Worm (Caenorhabditis elegans) whole organism, L1 larva: Measurements from ENCODE around the gene Y62F5A.9.

ENCODE experiments used
- C16A3.4 ChIP-seq: fragments of 150-350 bp; optimal IDR thresholded peaks from 2 replicates; lab custom pipeline; 2014; ENCODE audit warnings: missing biosample characterization, missing genetic modification characterization
- C34B4.2 ChIP-seq: sonication (generic microtip); optimal IDR thresholded peaks from 2 replicates; lab custom pipeline; 2017; ENCODE audit warnings: mild to moderate bottlenecking, missing genetic modification characterization, missing compliant biosample characterization
- Y116A8C.19 ChIP-seq: sonication (generic microtip); optimal IDR thresholded peaks from 2 replicates; lab custom pipeline; 2016; ENCODE audit warnings: missing compliant biosample characterization, missing genetic modification characterization, borderline replicate concordance
- aha-1 ChIP-seq: fragments of 150-350 bp; optimal IDR thresholded peaks from 2 replicates; lab custom pipeline; 2014; ENCODE audit warnings: missing biosample characterization, missing genetic modification characterization
- blmp-1 ChIP-seq: fragments of 150-350 bp; optimal IDR thresholded peaks from 2 replicates; lab custom pipeline; 2014; ENCODE audit warnings: missing biosample characterization, missing genetic modification characterization
- ceh-8 ChIP-seq: fragments of 200-800 bp; sonication (Bioruptor generic); optimal IDR thresholded peaks from 2 replicates; lab custom pipeline; 2018; ENCODE audit warnings: mild to moderate bottlenecking, missing genetic modification characterization, moderate library complexity, missing compliant biosample characterization
- ceh-88 ChIP-seq: fragments of 200-800 bp; sonication (Bioruptor generic); IDR thresholded peaks from 2 replicates; pipeline ENCODE4 v1.3.6; 2022; ENCODE audit warnings: missing genetic modification characterization, missing compliant biosample characterization
- ceh-90 ChIP-seq: sonication (generic microtip); optimal IDR thresholded peaks from 2 replicates; lab custom pipeline; 2016; ENCODE audit warnings: missing genetic modification characterization, missing compliant biosample characterization
- ces-1 ChIP-seq: fragments of 150-350 bp; optimal IDR thresholded peaks from 2 replicates; lab custom pipeline; 2014; ENCODE audit warnings: missing biosample characterization, missing genetic modification reagents, missing genetic modification characterization
- dpl-1 ChIP-seq, 3 experiments: fragments of 150-350 bp in 2 of 3; sonication (generic microtip) in 1 of 3; optimal IDR thresholded peaks; 2 replicates each; lab custom pipeline; 2014 to 2017; ENCODE audit warnings: missing biosample characterization in 3 of 3, missing genetic modification characterization in 3 of 3, missing genetic modification reagents in 3 of 3
- efl-1 ChIP-seq, 4 experiments: fragments of 150-350 bp; optimal IDR thresholded peaks in 3 of 4; peaks in 1 of 4; 1 replicate in 1 of 4; 2 replicates in 3 of 4; lab custom pipeline; 2014; ENCODE audit warnings: missing biosample characterization in 2 of 4, missing genetic modification characterization in 2 of 4, missing genetic modification reagents in 2 of 4
- egl-13 ChIP-seq: sonication (generic microtip); optimal IDR thresholded peaks from 2 replicates; lab custom pipeline; 2016; ENCODE audit warnings: missing genotype, missing genetic modification reagents, missing genetic modification characterization, missing compliant biosample characterization
- egl-27 ChIP-seq, 2 experiments: fragments of 150-350 bp in 1 of 2; sonication (generic microtip); optimal IDR thresholded peaks; 3 replicates each; lab custom pipeline; 2017 to 2018; ENCODE audit warnings: missing biosample characterization in 2 of 2, missing genetic modification characterization in 2 of 2, missing genetic modification reagents in 2 of 2
- elt-2 ChIP-seq: sonication (generic microtip); optimal IDR thresholded peaks from 2 replicates; lab custom pipeline; 2016; ENCODE audit warnings: missing genetic modification characterization, mild to moderate bottlenecking, inconsistent platforms, missing compliant biosample characterization, missing genetic modification reagents
- ets-5 ChIP-seq: fragments of 200-800 bp; sonication (Bioruptor generic); IDR thresholded peaks from 2 replicates; pipeline ENCODE4 v1.3.6; 2022; ENCODE audit warnings: missing genetic modification characterization, missing compliant biosample characterization
- fkh-10 ChIP-seq: sonication (generic microtip); optimal IDR thresholded peaks from 2 replicates; lab custom pipeline; 2017; ENCODE audit warnings: missing biosample characterization, missing genetic modification reagents, missing genetic modification characterization
- fkh-4 ChIP-seq: sonication (generic microtip); optimal IDR thresholded peaks from 2 replicates; lab custom pipeline; 2016; ENCODE audit warnings: missing compliant biosample characterization, missing genetic modification characterization, borderline replicate concordance
- fkh-8 ChIP-seq: sonication (generic microtip); optimal IDR thresholded peaks from 2 replicates; lab custom pipeline; 2016; ENCODE audit warnings: mild to moderate bottlenecking, missing genetic modification characterization, missing compliant biosample characterization
- hlh-17 ChIP-seq: fragments of 200-800 bp; sonication (Bioruptor generic); optimal IDR thresholded peaks from 2 replicates; lab custom pipeline; 2018; ENCODE audit warnings: missing genetic modification characterization, mild to moderate bottlenecking, missing compliant biosample characterization, moderate library complexity, borderline replicate concordance
- isw-1 ChIP-seq: fragments of 200-800 bp; sonication (Bioruptor generic); IDR thresholded peaks from 2 replicates; pipeline ENCODE4 v1.3.6; 2022; ENCODE audit warnings: missing genetic modification characterization, missing compliant biosample characterization
- jun-1 ChIP-seq: fragments of 150-350 bp; optimal IDR thresholded peaks from 2 replicates; lab custom pipeline; 2014; ENCODE audit warnings: missing biosample characterization, missing genetic modification reagents, missing genetic modification characterization
- lin-13 ChIP-seq: fragments of 150-350 bp; optimal IDR thresholded peaks from 2 replicates; lab custom pipeline; 2014; ENCODE audit warnings: missing biosample characterization, missing genetic modification reagents, missing genetic modification characterization
- lin-14 ChIP-seq: fragments of 200-800 bp; sonication (Bioruptor generic); optimal IDR thresholded peaks from 2 replicates; lab custom pipeline; 2018; ENCODE audit warnings: mild to moderate bottlenecking, missing genetic modification characterization, moderate library complexity, missing compliant biosample characterization
- mdl-1 ChIP-seq, 2 experiments: fragments of 150-350 bp; optimal IDR thresholded peaks; 2 replicates each; lab custom pipeline; 2014 to 2017; ENCODE audit warnings: missing biosample characterization in 2 of 2, missing genetic modification characterization in 2 of 2, inconsistent platforms in 1 of 2
- nhr-11 ChIP-seq: fragments of 150-350 bp; optimal IDR thresholded peaks from 2 replicates; lab custom pipeline; 2014; ENCODE audit warnings: missing biosample characterization, missing genetic modification characterization
- nhr-20 ChIP-seq: sonication (generic microtip); optimal IDR thresholded peaks from 2 replicates; lab custom pipeline; 2016; ENCODE audit warnings: mild to moderate bottlenecking, missing genetic modification characterization, missing compliant biosample characterization
- nhr-237 ChIP-seq: fragments of 150-350 bp; optimal IDR thresholded peaks from 2 replicates; lab custom pipeline; 2014; ENCODE audit warnings: missing biosample characterization, missing genetic modification characterization
- nhr-28 ChIP-seq: fragments of 150-350 bp; optimal IDR thresholded peaks from 2 replicates; lab custom pipeline; 2014; ENCODE audit warnings: missing biosample characterization, missing genetic modification characterization
- nhr-84 ChIP-seq: sonication (generic microtip); optimal IDR thresholded peaks from 2 replicates; lab custom pipeline; 2017; ENCODE audit warnings: missing biosample characterization, missing genetic modification characterization
- nhr-85 ChIP-seq: sonication (generic microtip); peaks from one replicate; lab custom pipeline; 2016; ENCODE audit warnings: missing genetic modification characterization, inconsistent platforms, missing compliant biosample characterization
- rnt-1 ChIP-seq: sonication (generic microtip); optimal IDR thresholded peaks from 2 replicates; lab custom pipeline; 2016; ENCODE audit warnings: mild to moderate bottlenecking, missing genetic modification characterization, moderate library complexity, missing compliant biosample characterization
- skn-1 ChIP-seq: fragments of 150-350 bp; optimal IDR thresholded peaks from 2 replicates; lab custom pipeline; 2014; ENCODE audit warnings: missing biosample characterization, missing genetic modification characterization
- snpc-4 ChIP-seq: fragments of 150-350 bp; optimal IDR thresholded peaks from 2 replicates; lab custom pipeline; 2014; ENCODE audit warnings: missing biosample characterization, missing genetic modification characterization
- sox-4 ChIP-seq: sonication (generic microtip); optimal IDR thresholded peaks from 2 replicates; lab custom pipeline; 2016; ENCODE audit warnings: missing genetic modification characterization, missing compliant biosample characterization
- sup-37 ChIP-seq: fragments of 200-800 bp; sonication (Bioruptor generic); optimal IDR thresholded peaks from 2 replicates; lab custom pipeline; 2018; ENCODE audit warnings: mild to moderate bottlenecking, missing genetic modification characterization, missing compliant biosample characterization
- zag-1 ChIP-seq: fragments of 150-350 bp; optimal IDR thresholded peaks from 2 replicates; lab custom pipeline; 2014; ENCODE audit warnings: missing biosample characterization, missing genetic modification characterization

The Y62F5A.9 gene

DNA sequence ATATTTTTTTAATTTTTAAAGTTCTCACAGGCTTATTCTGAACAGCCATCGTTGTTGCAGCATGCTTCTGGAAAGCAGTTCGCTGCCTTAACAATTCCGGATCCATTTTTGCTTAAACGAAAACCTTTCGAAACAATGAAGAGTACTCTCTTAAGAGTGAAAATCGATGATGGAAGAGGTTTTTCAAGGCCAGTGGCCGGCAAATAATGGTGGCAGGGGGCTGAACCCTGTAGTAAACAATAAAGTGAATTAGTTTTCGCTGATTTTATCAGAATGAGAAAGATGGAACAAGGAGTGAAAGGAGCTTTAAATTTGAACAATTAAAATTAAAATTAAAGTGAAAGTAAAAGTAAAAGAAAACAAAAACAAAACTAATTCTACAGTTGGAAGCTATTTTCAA is 3.7 kb upstream of the Y62F5A.9 start, which contains the start of gene gtf-2E2 (continued):
- peak; percentile 22 for TF ChIP-seq ceh-90 (tag; lab: Kevin White, UChicago)
- no peak for TF ChIP-seq ceh-88 (GFP tag; lab: Robert Waterston, UW)
- peak; percentile 18 for TF ChIP-seq skn-1
- no peak for TF ChIP-seq ces-1 (GFP tag; lab: Kevin White, UChicago)
- no peak for TF ChIP-seq C34B4.2 (tag; lab: Kevin White, UChicago)
- TF ChIP-seq C16A3.4 = no peak
- no peak for TF ChIP-seq nhr-11 (tag; lab: Kevin White, UChicago)
- TF ChIP-seq lin-14 (GFP tag; lab: Kevin White, UChicago) = peak; percentile 46
- TF ChIP-seq aha-1 (tag; lab: Kevin White, UChicago) = no peak
- no peak for TF ChIP-seq nhr-85
- TF ChIP-seq nhr-20 = peak; percentile 9
- TF ChIP-seq nhr-84 (tag; lab: Kevin White, UChicago) = no peak
- no peak for TF ChIP-seq mdl-1 (tag; optimal IDR thresholded peaks at IDR 0.05; lab: Kevin White, UChicago)
- TF ChIP-seq rnt-1 (tag; lab: Kevin White, UChicago) = peak; percentile 63
- TF ChIP-seq blmp-1 (tag; lab: Kevin White, UChicago) = peak; percentile 91
- no peak for TF ChIP-seq sup-37
- TF ChIP-seq zag-1 (tag; lab: Kevin White, UChicago) = no peak

DNA sequence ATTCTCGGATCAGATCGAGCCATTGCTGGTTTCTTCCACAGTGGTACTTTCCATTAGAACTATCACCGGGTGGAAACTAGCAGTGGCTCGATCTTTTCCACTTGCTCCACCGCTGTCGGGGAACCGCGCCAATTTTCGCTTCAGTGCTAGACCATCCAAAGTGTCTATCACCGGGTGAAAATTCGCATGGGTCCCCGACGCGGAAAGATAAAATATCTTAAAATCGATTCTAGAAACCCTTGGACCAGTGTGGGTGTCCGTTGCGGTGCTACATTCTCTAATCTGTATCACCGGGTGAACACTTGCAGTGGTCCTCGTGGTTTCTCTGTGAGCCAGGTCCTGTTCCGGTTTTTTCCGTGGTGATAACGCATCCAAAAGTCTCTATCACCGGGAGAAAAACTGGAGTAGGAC is 1.0 kb downstream of the Y62F5A.9 start:
- TF ChIP-seq egl-13 (tag; lab: Kevin White, UChicago) (no peak), nhr-237 (tag; lab: Kevin White, UChicago) (no peak), efl-1 (optimal IDR thresholded peaks at IDR 0.05; lab: Kevin White, UChicago) (no peak), efl-1 (GFP tag; optimal IDR thresholded peaks at IDR 0.05 in 1 of 2; lab: Kevin White, UChicago) (no peak), skn-1 (no peak), lin-13 (GFP tag; lab: Kevin White, UChicago) (no peak), hlh-17 (no peak), nhr-28 (no peak), nhr-11 (tag; lab: Kevin White, UChicago) (no peak), snpc-4 (no peak), isw-1 (GFP tag; lab: Robert Waterston, UW) (no peak), fkh-10 (GFP tag; lab: Kevin White, UChicago) (no peak), ceh-8 (no peak), dpl-1 (GFP tag; optimal IDR thresholded peaks at IDR 0.05; lab: Kevin White, UChicago) (no peak), Y116A8C.19 (tag; lab: Kevin White, UChicago) (no peak), jun-1 (tag; lab: Kevin White, UChicago) (no peak), nhr-20 (no peak), egl-27 (tag; optimal IDR thresholded peaks at IDR 0.05; lab: Kevin White, UChicago) (no peak), ets-5 (no peak), fkh-4 (tag; lab: Kevin White, UChicago) (no peak), fkh-8 (tag; lab: Kevin White, UChicago) (no peak)
- TF ChIP-seq, all 84 proteins: peak for 0

DNA sequence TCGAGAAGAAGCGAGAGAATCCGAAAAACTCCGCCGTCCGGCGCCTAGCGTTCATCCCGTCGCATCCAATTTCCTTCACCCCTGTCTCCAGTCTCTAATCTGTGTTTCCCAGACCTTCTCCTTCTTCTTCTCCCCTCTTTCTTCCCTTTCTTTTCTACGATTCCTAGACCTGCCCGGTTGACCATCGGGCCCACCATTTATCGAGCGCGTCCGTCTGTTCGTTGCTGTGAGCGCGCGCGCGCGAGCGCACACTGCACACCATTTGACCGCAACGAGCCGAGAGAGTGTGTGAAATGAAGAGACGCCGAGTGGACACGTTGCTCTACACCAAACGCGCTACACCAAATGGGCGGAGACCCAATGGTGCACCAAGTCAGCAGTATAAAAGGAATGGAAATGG is 1.5 kb downstream of the Y62F5A.9 start:
- TF ChIP-seq blmp-1 (tag; lab: Kevin White, UChicago) = peak; percentile 28
- no peak for TF ChIP-seq elt-2
- no peak for TF ChIP-seq ceh-88 (GFP tag; lab: Robert Waterston, UW)
- TF ChIP-seq snpc-4 = no peak
- no peak for TF ChIP-seq mdl-1 (tag; optimal IDR thresholded peaks at IDR 0.05; lab: Kevin White, UChicago)

DNA sequence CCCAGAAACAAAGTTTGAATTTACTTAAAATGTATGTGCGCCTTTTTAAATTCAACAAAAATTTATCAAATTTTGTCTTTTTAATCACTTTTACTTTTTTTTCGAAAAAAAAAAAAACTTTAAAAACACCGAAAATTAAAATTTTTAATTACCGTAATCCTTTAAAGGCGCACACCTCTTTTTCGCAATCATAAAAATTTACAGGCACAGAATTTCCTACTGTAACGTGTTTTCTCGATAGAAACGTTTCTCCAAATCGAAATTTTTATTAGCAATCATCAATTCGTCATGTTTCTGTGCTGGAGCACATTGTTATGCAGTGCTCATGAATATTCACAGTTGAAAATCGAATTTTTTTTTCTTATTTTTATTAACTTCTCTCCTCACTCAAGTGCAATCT is 2.1 kb downstream of the Y62F5A.9 start:
- TF ChIP-seq ets-5 (no peak), sox-4 (tag; lab: Kevin White, UChicago) (no peak), blmp-1 (tag; lab: Kevin White, UChicago) (no peak), nhr-28 (no peak)
